Fruit fly (Drosophila melanogaster) whole organism, wandering third instar larva: ENCODE results near the gene CG3734.

Source experiments
- GATAd ChIP-seq: sonication (Bioruptor generic); optimal IDR thresholded peaks from 2 replicates; lab custom pipeline; 2016; ENCODE audit warnings: missing biosample characterization, missing genetic modification characterization
- Hr83 ChIP-seq: fragments of 200-300 bp; sonication (Bioruptor generic); optimal IDR thresholded peaks from 2 replicates; lab custom pipeline; 2016; ENCODE audit warnings: missing biosample characterization, mild to moderate bottlenecking, missing genetic modification characterization, moderate library complexity; ENCODE audit not compliant: poor library complexity, severe bottlenecking
- Mio ChIP-seq: sonication (Bioruptor generic); optimal IDR thresholded peaks from 2 replicates; lab custom pipeline; 2016; ENCODE audit warnings: missing biosample characterization, missing genetic modification characterization
- Vsx2 ChIP-seq: fragments of 200-300, 225-300 bp; sonication (Bioruptor generic); optimal IDR thresholded peaks from 2 replicates; lab custom pipeline; 2018; ENCODE audit warnings: missing biosample characterization, missing genetic modification characterization; ENCODE audit not compliant: partially characterized antibody
- brk ChIP-seq: fragments of 200-800 bp; sonication (Bioruptor generic); optimal IDR thresholded peaks from 2 replicates; lab custom pipeline; 2016; ENCODE audit warnings: missing biosample characterization, mild to moderate bottlenecking, missing genetic modification characterization
- dl ChIP-seq, 2 experiments: fragments of 175-275, 200-275 bp in 1 of 2; fragments of 200-275 bp in 1 of 2; sonication (Bioruptor generic); optimal IDR thresholded peaks; lab custom pipeline; 2018; ENCODE audit warnings: mild to moderate bottlenecking in 2 of 2, missing biosample characterization in 2 of 2, missing genetic modification characterization in 2 of 2, moderate library complexity in 2 of 2; ENCODE audit not compliant: partially characterized antibody in 2 of 2, insufficient read depth in 1 of 2
- foxo ChIP-seq, 2 experiments: fragments of 200-800 bp; sonication (Bioruptor generic); optimal IDR thresholded peaks; 2 replicates in 1 of 2; 3 replicates in 1 of 2; lab custom pipeline; 2016 to 2017; ENCODE audit warnings: missing biosample characterization in 2 of 2, missing genetic modification characterization in 2 of 2
- h ChIP-seq: fragments of 200-800 bp; sonication (Bioruptor generic); optimal IDR thresholded peaks from 3 replicates; lab custom pipeline; 2016; ENCODE audit warnings: missing biosample characterization, mild to moderate bottlenecking, missing genetic modification characterization
- lola ChIP-seq: fragments of >200 bp; optimal IDR thresholded peaks from 2 replicates; lab custom pipeline; 2017; ENCODE audit warnings: missing biosample characterization, missing genetic modification characterization
- psq ChIP-seq: fragments of 200-800 bp; sonication (Bioruptor generic); optimal IDR thresholded peaks from 3 replicates; lab custom pipeline; 2017; ENCODE audit warnings: missing biosample characterization, mild to moderate bottlenecking, missing genetic modification characterization, moderate library complexity
- sage ChIP-seq: fragments of 200-800 bp; sonication (Bioruptor generic); optimal IDR thresholded peaks from 2 replicates; lab custom pipeline; 2016; ENCODE audit warnings: missing biosample characterization, mild to moderate bottlenecking, missing genetic modification characterization
- usp ChIP-seq: fragments of >200 bp; optimal IDR thresholded peaks from 2 replicates; lab custom pipeline; 2017; ENCODE audit warnings: missing biosample characterization, missing genetic modification characterization
- woc ChIP-seq: sonication (Bioruptor generic); optimal IDR thresholded peaks from 2 replicates; lab custom pipeline; 2016; ENCODE audit warnings: missing biosample characterization, mild to moderate bottlenecking, missing genetic modification characterization

DNA sequence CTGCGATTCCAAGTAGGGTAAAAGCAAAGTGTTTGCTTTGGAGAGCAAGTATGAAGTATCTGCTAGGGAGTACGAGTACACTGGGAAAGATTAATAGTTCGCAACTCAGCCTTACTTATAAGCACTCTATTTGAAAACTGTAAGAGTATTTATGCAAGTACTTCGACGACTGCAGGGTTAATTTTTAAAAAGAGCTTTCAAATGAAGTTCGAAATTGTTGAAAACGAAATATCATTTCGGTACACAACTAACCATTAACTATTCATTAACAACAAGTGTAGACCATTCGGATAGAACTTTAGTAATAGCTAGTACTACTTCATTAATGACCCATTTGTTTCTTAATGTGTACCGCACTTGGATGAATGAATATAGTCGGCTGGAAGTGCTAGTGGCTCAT lies 4.4 kb upstream of the CG3734 start:
- TF ChIP-seq dl (GFP tag; optimal IDR thresholded peaks at IDR 0.05; lab: Kevin White, UChicago; ENCODE audit: insufficient read depth in 1 of 2, partially characterized antibody in 2 of 2) (no peak), Vsx2 (GFP tag; lab: Kevin White, UChicago) (no peak), usp (GFP tag; lab: Kevin White, UChicago) (no peak), Hr83 (GFP tag; lab: Kevin White, UChicago) (no peak), foxo (GFP tag; optimal IDR thresholded peaks at IDR 0.05; lab: Kevin White, UChicago) (no peak), psq (GFP tag; lab: Kevin White, UChicago) (no peak), woc (no peak), Mio (GFP tag; lab: Kevin White, UChicago) (no peak), brk (GFP tag; lab: Kevin White, UChicago) (no peak), h (GFP tag; lab: Kevin White, UChicago) (no peak), GATAd (GFP tag; lab: Kevin White, UChicago) (no peak), sage (GFP tag; lab: Kevin White, UChicago) (no peak), lola (no peak)
